Worm (Caenorhabditis elegans) whole organism, L4 larva: ENCODE measurements around the gene C25F9.2.
"Not testable (repeated sequence)": the region's sequence is repeated elsewhere in the genome, so short reads cannot be mapped to it uniquely, and the experiment has no call there.

Experiments used
- D1046.2 ChIP-seq: fragments of 200-800 bp; sonication (Bioruptor generic); IDR thresholded peaks from 2 replicates; pipeline ENCODE4 v1.3.6; 2022; ENCODE audit warnings: missing genetic modification characterization, missing compliant biosample characterization
- F37D6.2 ChIP-seq: sonication (generic microtip); optimal IDR thresholded peaks from 2 replicates; lab custom pipeline; 2016; ENCODE audit warnings: mild to moderate bottlenecking, missing genetic modification characterization, missing compliant biosample characterization
- T26A8.4 ChIP-seq: fragments of 200-800 bp; sonication (Bioruptor generic); IDR thresholded peaks from 2 replicates; pipeline ENCODE4 v1.3.6; 2022; ENCODE audit warnings: missing genetic modification characterization, missing compliant biosample characterization
- ZK337.2 ChIP-seq: fragments of 200-800 bp; sonication (Bioruptor generic); IDR thresholded peaks from 2 replicates; pipeline ENCODE4 v1.3.6; 2022; ENCODE audit warnings: missing genetic modification reagents, missing genetic modification characterization, missing compliant biosample characterization
- aha-1 ChIP-seq: fragments of 150-350 bp; peaks from one replicate; lab custom pipeline; 2014; ENCODE audit warnings: missing biosample characterization, missing genetic modification characterization
- ceh-44 ChIP-seq: fragments of 200-800 bp; sonication (Bioruptor generic); IDR thresholded peaks from 2 replicates; pipeline ENCODE4 v1.3.6; 2022; ENCODE audit warnings: missing genetic modification reagents, missing genetic modification characterization, missing compliant biosample characterization
- ces-1 ChIP-seq: fragments of 150-350 bp; sonication (generic microtip); optimal IDR thresholded peaks from 4 replicates; lab custom pipeline; 2014; ENCODE audit warnings: missing biosample characterization, missing genetic modification reagents, missing genetic modification characterization
- daf-16 ChIP-seq, 3 experiments: sonication (generic microtip); optimal IDR thresholded peaks; 2 replicates each; lab custom pipeline; 2016 to 2017; ENCODE audit warnings: missing genetic modification characterization in 3 of 3, missing genetic modification reagents in 3 of 3, mild to moderate bottlenecking in 2 of 3, missing compliant biosample characterization in 2 of 3, missing biosample characterization in 1 of 3, moderate library complexity in 1 of 3
- dmd-6 ChIP-seq: fragments of 200-800 bp; sonication (Bioruptor generic); IDR thresholded peaks from 2 replicates; pipeline ENCODE4 v1.3.6; 2022; ENCODE audit warnings: missing genetic modification reagents, missing genetic modification characterization, missing compliant biosample characterization
- dmd-9 ChIP-seq: fragments of 200-800 bp; sonication (Bioruptor generic); IDR thresholded peaks from 2 replicates; pipeline ENCODE4 v1.3.6; 2022; ENCODE audit warnings: missing genetic modification reagents, missing genetic modification characterization, missing compliant biosample characterization
- hlh-11 ChIP-seq: fragments of 200-800 bp; sonication (Bioruptor generic); optimal IDR thresholded peaks from 2 replicates; lab custom pipeline; 2018; ENCODE audit warnings: mild to moderate bottlenecking, missing genetic modification characterization, missing compliant biosample characterization
- hmg-1.1 ChIP-seq: fragments of 200-800 bp; sonication (Bioruptor generic); IDR thresholded peaks from 2 replicates; pipeline ENCODE4 v1.3.6; 2022; ENCODE audit warnings: missing genetic modification reagents, missing genetic modification characterization, missing compliant biosample characterization
- lim-7 ChIP-seq: fragments of 200-800 bp; sonication (Bioruptor generic); IDR thresholded peaks from 2 replicates; pipeline ENCODE4 v1.3.6; 2022; ENCODE audit warnings: missing genetic modification characterization, missing compliant biosample characterization
- madf-5 ChIP-seq, 2 experiments: fragments of 200-800 bp; sonication (Bioruptor generic); IDR thresholded peaks; 2 replicates each; pipeline ENCODE4 v1.3.6; 2022; ENCODE audit warnings: missing compliant biosample characterization in 2 of 2, missing genetic modification characterization in 2 of 2
- madf-9 ChIP-seq: fragments of 200-800 bp; sonication (Bioruptor generic); conservative IDR thresholded peaks from 2 replicates; pipeline ENCODE4 v1.3.6; 2022; ENCODE audit warnings: missing genetic modification reagents, missing genetic modification characterization, missing compliant biosample characterization
- mxl-2 ChIP-seq: fragments of 200-800 bp; sonication (Bioruptor generic); conservative IDR thresholded peaks from 2 replicates; pipeline ENCODE4 v1.3.6; 2022; ENCODE audit warnings: missing genetic modification reagents, missing genetic modification characterization, missing compliant biosample characterization
- nhr-11 ChIP-seq: fragments of 150-350 bp; optimal IDR thresholded peaks from 2 replicates; lab custom pipeline; 2014; ENCODE audit warnings: missing biosample characterization, missing genetic modification characterization
- nhr-28 ChIP-seq: fragments of 150-350 bp; optimal IDR thresholded peaks from 2 replicates; lab custom pipeline; 2014; ENCODE audit warnings: missing biosample characterization, missing genetic modification characterization
- php-3 ChIP-seq: fragments of 200-800 bp; sonication (Bioruptor generic); IDR thresholded peaks from 2 replicates; pipeline ENCODE4 v1.3.6; 2022; ENCODE audit warnings: missing genetic modification reagents, missing genetic modification characterization, missing compliant biosample characterization
- pqm-1 ChIP-seq: sonication (generic microtip); optimal IDR thresholded peaks from 2 replicates; lab custom pipeline; 2017; ENCODE audit warnings: missing biosample characterization, missing genetic modification characterization
- snpc-1.2 ChIP-seq: fragments of 200-800 bp; sonication (Bioruptor generic); IDR thresholded peaks from 2 replicates; pipeline ENCODE4 v1.3.6; 2022; ENCODE audit warnings: missing genetic modification reagents, missing genetic modification characterization, missing compliant biosample characterization
- spr-1 ChIP-seq: sonication (generic microtip); optimal IDR thresholded peaks from 2 replicates; lab custom pipeline; 2016; ENCODE audit warnings: mild to moderate bottlenecking, missing genetic modification characterization, missing compliant biosample characterization
- tra-1 ChIP-seq: fragments of 200-800 bp; sonication (Bioruptor generic); IDR thresholded peaks from 2 replicates; pipeline ENCODE4 v1.3.6; 2022; ENCODE audit warnings: missing genetic modification reagents, missing genetic modification characterization, missing compliant biosample characterization
- unc-130 ChIP-seq: sonication (generic microtip); optimal IDR thresholded peaks from 2 replicates; lab custom pipeline; 2016; ENCODE audit warnings: missing genetic modification reagents, missing genetic modification characterization, missing compliant biosample characterization
- unc-39 ChIP-seq: sonication (generic microtip); optimal IDR thresholded peaks from 2 replicates; lab custom pipeline; 2017; ENCODE audit warnings: missing biosample characterization, missing genetic modification characterization
- unc-62 ChIP-seq, 3 experiments: fragments of 150-350 bp in 1 of 3; sonication (generic microtip); optimal IDR thresholded peaks in 2 of 3; peaks in 1 of 3; 1 replicate in 1 of 3; 2 replicates in 2 of 3; lab custom pipeline; 2014 to 2017; ENCODE audit warnings: missing biosample characterization in 3 of 3, missing genetic modification characterization in 3 of 3, missing genetic modification reagents in 3 of 3, missing genotype in 1 of 3
- vab-7 ChIP-seq: fragments of 200-800 bp; sonication (Bioruptor generic); IDR thresholded peaks from 2 replicates; pipeline ENCODE4 v1.3.6; 2022; ENCODE audit warnings: missing genetic modification reagents, missing genetic modification characterization, missing compliant biosample characterization
- zfp-3 ChIP-seq: fragments of 200-800 bp; sonication (Bioruptor generic); conservative IDR thresholded peaks from 2 replicates; pipeline ENCODE4 v1.3.6; 2022; ENCODE audit warnings: missing genetic modification reagents, missing genetic modification characterization, missing compliant biosample characterization
- zip-2 ChIP-seq: fragments of 150-350 bp; optimal IDR thresholded peaks from 2 replicates; lab custom pipeline; 2014; ENCODE audit warnings: missing biosample characterization, missing genetic modification characterization

Gene C25F9.2

DNA sequence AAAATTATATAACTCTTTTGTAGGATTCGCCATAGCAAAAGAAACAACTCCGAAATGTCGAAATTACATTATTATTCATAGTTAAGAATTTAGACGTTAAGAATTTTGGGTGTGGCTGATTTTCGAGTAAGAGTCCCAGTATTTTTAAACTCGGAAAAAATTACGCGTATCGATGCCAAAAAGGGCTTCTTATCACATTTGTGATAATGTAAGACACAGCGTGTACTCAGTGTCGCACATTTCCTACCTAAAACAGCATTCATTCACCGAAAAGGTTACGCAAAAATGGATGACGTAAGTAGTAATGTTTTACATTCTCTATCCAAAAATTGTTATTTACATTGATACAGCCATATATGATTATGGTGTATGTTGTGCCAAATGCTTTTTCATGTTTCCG is 28.3 kb downstream of the C25F9.2 start, which contains the start of gene M04C3.5:
Gene M04C3.5 (plus strand): TSS at position 190 of the 400 bp plus-strand sequence.
- peak; percentile 23 for TF ChIP-seq nhr-28 (tag; lab: Kevin White, UChicago)
- no peak for TF ChIP-seq madf-5 (GFP tag; IDR thresholded peaks at IDR 0.05; lab: Robert Waterston, UW)
- TF ChIP-seq nhr-11: no peak
- peak; percentile 61 for TF ChIP-seq dmd-6
- no peak for TF ChIP-seq spr-1 (tag; lab: Kevin White, UChicago)
- no peak for TF ChIP-seq F37D6.2 (tag; lab: Kevin White, UChicago)
- peak; percentile 55 for TF ChIP-seq pqm-1 (tag; lab: Kevin White, UChicago)
- peak in 1 of 2 experiments; percentile 67 for TF ChIP-seq unc-62 (GFP tag; optimal IDR thresholded peaks at IDR 0.05 in 1 of 2; lab: Kevin White, UChicago)
- no peak for TF ChIP-seq unc-62 (tag; optimal IDR thresholded peaks at IDR 0.05; lab: Kevin White, UChicago)
- TF ChIP-seq vab-7 (GFP tag; lab: Robert Waterston, UW): no peak
- TF ChIP-seq zip-2: no peak
- TF ChIP-seq mxl-2 (GFP tag; lab: Robert Waterston, UW): no peak
- no peak for TF ChIP-seq ceh-44 (GFP tag; lab: Robert Waterston, UW)
- no peak for TF ChIP-seq unc-39 (tag; lab: Kevin White, UChicago)
- peak; percentile 26 for TF ChIP-seq hlh-11 (tag; lab: Kevin White, UChicago)
- no peak for TF ChIP-seq D1046.2 (GFP tag; lab: Robert Waterston, UW)
- TF ChIP-seq aha-1: peak; percentile 48
- TF ChIP-seq daf-16 (GFP tag; optimal IDR thresholded peaks at IDR 0.05; lab: Kevin White, UChicago): no peak
- TF ChIP-seq daf-16 (tag; optimal IDR thresholded peaks at IDR 0.05; lab: Kevin White, UChicago): peak; percentile 35
- TF ChIP-seq, all 104 proteins: peak for 7

DNA sequence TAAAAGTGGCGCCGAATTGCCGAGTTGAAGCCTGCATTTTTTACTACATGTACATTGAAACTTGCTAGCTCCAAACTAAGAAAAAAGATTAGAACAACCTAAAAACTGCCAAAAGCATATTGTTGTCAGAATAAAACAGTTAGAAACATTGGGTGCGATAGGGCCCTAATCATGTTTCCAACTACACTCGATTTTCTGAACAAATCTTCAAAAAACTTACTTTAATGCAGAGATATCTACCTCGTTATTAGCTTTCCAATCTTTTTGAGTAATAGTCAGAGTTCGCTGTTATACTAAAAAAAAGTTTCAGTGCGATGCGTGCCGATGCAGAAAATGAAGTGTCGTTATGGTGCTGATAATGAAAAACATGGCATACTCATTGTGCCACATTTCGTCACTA is 34.4 kb downstream of the C25F9.2 start, which contains the start of the genes Y43F8B.13 and Y43F8B.14:
Gene Y43F8B.13 (plus strand): TSS at position 301 of the 400 bp plus-strand sequence.
Gene Y43F8B.14 (minus strand): TSS at position 322 of the 400 bp plus-strand sequence.
- TF ChIP-seq T26A8.4 (GFP tag; lab: Robert Waterston, UW) (no peak), dmd-9 (GFP tag; lab: Robert Waterston, UW) (no peak), daf-16 (GFP tag; optimal IDR thresholded peaks at IDR 0.05; lab: Kevin White, UChicago) (no peak), daf-16 (tag; optimal IDR thresholded peaks at IDR 0.05; lab: Kevin White, UChicago) (peak; percentile 35), pqm-1 (tag; lab: Kevin White, UChicago) (peak; percentile 56)
- TF ChIP-seq, all 104 proteins: peak for 2

DNA sequence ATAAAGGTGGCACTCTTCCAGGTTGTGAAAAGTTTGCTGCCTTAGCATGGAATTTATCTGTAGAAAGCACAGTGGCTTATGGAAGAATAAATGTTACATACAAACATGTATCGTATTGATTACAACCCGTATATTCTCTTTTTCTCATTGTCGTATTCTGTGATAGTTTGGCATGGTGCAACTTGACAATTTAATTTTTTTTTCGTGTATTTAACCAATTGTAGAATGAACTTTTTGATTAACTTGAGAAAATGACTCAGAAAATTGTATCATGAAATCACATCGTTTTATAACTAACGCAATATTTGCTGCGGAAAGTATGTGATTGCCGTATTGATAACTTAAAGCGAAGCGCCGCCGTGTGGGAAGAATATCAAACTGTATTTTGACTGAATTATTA is 35.8 kb downstream of the C25F9.2 start, which contains the start of gene Y43F8B.24:
Gene Y43F8B.24 (plus strand): TSS at position 301 of the 400 bp plus-strand sequence.
- TF ChIP-seq zfp-3 (GFP tag; lab: Robert Waterston, UW): no peak
- no peak for TF ChIP-seq daf-16 (GFP tag; optimal IDR thresholded peaks at IDR 0.05; lab: Kevin White, UChicago)
- TF ChIP-seq daf-16 (tag; optimal IDR thresholded peaks at IDR 0.05; lab: Kevin White, UChicago): peak; percentile 17
- TF ChIP-seq unc-130 (GFP tag; lab: Kevin White, UChicago): no peak
- TF ChIP-seq ces-1 (GFP tag; lab: Kevin White, UChicago): no peak
- TF ChIP-seq hmg-1.1 (GFP tag; lab: Robert Waterston, UW): no peak
- no peak for TF ChIP-seq zip-2
- TF ChIP-seq madf-9 (GFP tag; lab: Robert Waterston, UW): no peak
- no peak for TF ChIP-seq ZK337.2
- peak in 1 of 2 experiments; percentile 7 for TF ChIP-seq unc-62 (GFP tag; optimal IDR thresholded peaks at IDR 0.05 in 1 of 2; lab: Kevin White, UChicago)
- no peak for TF ChIP-seq unc-62 (tag; optimal IDR thresholded peaks at IDR 0.05; lab: Kevin White, UChicago)
- TF ChIP-seq lim-7 (GFP tag; lab: Robert Waterston, UW): no peak

DNA sequence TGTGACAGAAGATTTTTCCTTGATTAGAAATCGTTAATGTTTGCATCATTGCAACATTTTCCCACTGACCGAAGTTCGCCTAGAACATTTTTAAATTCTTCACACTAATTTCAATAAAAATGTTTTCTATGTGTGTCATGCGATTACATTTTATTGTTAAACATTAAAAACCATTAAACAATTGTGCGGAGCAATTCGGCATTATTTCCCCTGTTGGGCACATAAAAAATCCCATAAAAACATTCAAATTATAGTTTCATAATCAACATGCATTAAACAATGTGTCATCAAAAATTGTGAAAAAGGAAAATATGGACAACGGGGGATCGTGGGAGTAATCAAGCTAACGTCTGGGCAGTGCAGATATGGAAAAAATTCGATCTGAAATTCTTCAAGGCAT is 38.2 kb downstream of the C25F9.2 start:
- TF ChIP-seq tra-1: peak; percentile 26; the same call in 1 of the 2 replicates
- TF ChIP-seq daf-16 (GFP tag; optimal IDR thresholded peaks at IDR 0.05; lab: Kevin White, UChicago): not testable (repeated sequence)
- TF ChIP-seq daf-16 (tag; optimal IDR thresholded peaks at IDR 0.05; lab: Kevin White, UChicago): peak; percentile 31
- TF ChIP-seq php-3 (GFP tag; lab: Robert Waterston, UW): peak; percentile 98

DNA sequence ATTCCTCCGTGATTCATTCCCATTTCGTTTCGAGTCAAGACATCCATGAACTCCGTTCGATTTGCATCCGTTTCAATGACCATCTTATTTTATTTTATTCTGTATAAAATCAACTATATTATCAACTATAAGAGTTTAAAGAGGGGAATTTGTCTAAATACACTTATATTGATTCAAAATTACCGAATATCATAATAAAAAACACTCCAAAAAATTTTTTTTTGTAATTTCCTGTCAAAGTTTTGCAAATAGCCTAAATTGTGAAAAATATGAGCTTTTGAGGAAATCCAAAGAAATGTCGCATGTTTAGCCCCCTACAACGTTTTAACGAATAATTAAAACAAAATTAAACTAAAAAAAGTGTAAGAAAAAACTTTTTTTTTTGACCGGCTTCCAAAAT is 40.7 kb downstream of the C25F9.2 start, which contains the start of gene Y43F8B.15:
Gene Y43F8B.15 (minus strand): TSS at position 101 of the 400 bp plus-strand sequence.
- TF ChIP-seq madf-5 (GFP tag; IDR thresholded peaks at IDR 0.05; lab: Robert Waterston, UW): no peak
- TF ChIP-seq snpc-1.2 (GFP tag; lab: Robert Waterston, UW): no peak
